Fruit fly (Drosophila melanogaster) S2 (cell line): ENCODE measurements around the gene CG42514.

Source experiments
- CG8478 ChIP-seq: fragments of >200 bp; optimal IDR thresholded peaks from 2 replicates; lab custom pipeline; 2018
- CTCF ChIP-seq, 2 experiments: fragments of >200 bp; optimal IDR thresholded peaks; 2 replicates each; lab custom pipeline; 2018

DNA sequence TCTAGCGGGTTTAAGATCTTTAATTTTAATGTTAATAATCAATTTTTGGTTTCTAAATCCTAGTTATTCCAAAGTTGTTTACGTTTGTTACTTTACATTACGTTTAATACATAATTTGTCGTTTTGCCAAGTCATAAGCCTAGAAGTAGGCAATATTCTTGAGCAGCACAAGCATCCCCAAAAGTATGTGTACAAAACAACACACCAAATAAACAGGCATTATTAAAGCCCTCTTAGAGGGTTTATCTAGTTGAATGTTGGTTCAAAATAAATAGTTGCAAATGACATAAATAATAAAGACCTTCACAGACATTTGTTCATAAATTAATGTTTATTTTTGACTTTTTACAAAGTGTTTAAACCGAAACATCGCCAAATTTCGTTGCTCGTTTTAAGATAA lies 26.0 kb downstream of the CG42514 start:
- TF ChIP-seq CG8478 (lab: Kevin White, UChicago) (no peak), CTCF (optimal IDR thresholded peaks at IDR 0.05; lab: Kevin White, UChicago) (peak in 1 of 2 experiments; percentile 45)
